Worm (Caenorhabditis elegans) whole organism, L1 larva: Measurements from ENCODE around the gene ctl-1.
"Not testable (repeated sequence)": the region's sequence is repeated elsewhere in the genome, so short reads cannot be mapped to it uniquely, and the experiment has no call there.

ENCODE experiments used
- C16A3.4 ChIP-seq: fragments of 150-350 bp; optimal IDR thresholded peaks from 2 replicates; lab custom pipeline; 2014; ENCODE audit warnings: missing biosample characterization, missing genetic modification characterization
- F16B12.6 ChIP-seq: fragments of 150-350 bp; optimal IDR thresholded peaks from 2 replicates; lab custom pipeline; 2014; ENCODE audit warnings: missing biosample characterization, missing genetic modification characterization
- ama-1 ChIP-seq: fragments of 150-350 bp; optimal IDR thresholded peaks from 2 replicates; lab custom pipeline; 2014
- blmp-1 ChIP-seq: fragments of 150-350 bp; optimal IDR thresholded peaks from 2 replicates; lab custom pipeline; 2014; ENCODE audit warnings: missing biosample characterization, missing genetic modification characterization
- ceh-8 ChIP-seq: fragments of 200-800 bp; sonication (Bioruptor generic); optimal IDR thresholded peaks from 2 replicates; lab custom pipeline; 2018; ENCODE audit warnings: mild to moderate bottlenecking, missing genetic modification characterization, moderate library complexity, missing compliant biosample characterization
- ceh-88 ChIP-seq: fragments of 200-800 bp; sonication (Bioruptor generic); IDR thresholded peaks from 2 replicates; pipeline ENCODE4 v1.3.6; 2022; ENCODE audit warnings: missing genetic modification characterization, missing compliant biosample characterization
- dpl-1 ChIP-seq, 3 experiments: fragments of 150-350 bp in 2 of 3; sonication (generic microtip) in 1 of 3; optimal IDR thresholded peaks; 2 replicates each; lab custom pipeline; 2014 to 2017; ENCODE audit warnings: missing biosample characterization in 3 of 3, missing genetic modification characterization in 3 of 3, missing genetic modification reagents in 3 of 3
- dsc-1 ChIP-seq: sonication (generic microtip); optimal IDR thresholded peaks from 2 replicates; lab custom pipeline; 2016; ENCODE audit warnings: mild to moderate bottlenecking, missing genetic modification characterization, missing compliant biosample characterization
- efl-1 ChIP-seq, 4 experiments: fragments of 150-350 bp; optimal IDR thresholded peaks in 3 of 4; peaks in 1 of 4; 1 replicate in 1 of 4; 2 replicates in 3 of 4; lab custom pipeline; 2014; ENCODE audit warnings: missing biosample characterization in 2 of 4, missing genetic modification characterization in 2 of 4, missing genetic modification reagents in 2 of 4
- egl-13 ChIP-seq: sonication (generic microtip); optimal IDR thresholded peaks from 2 replicates; lab custom pipeline; 2016; ENCODE audit warnings: missing genotype, missing genetic modification reagents, missing genetic modification characterization, missing compliant biosample characterization
- egl-27 ChIP-seq, 2 experiments: fragments of 150-350 bp in 1 of 2; sonication (generic microtip); optimal IDR thresholded peaks; 3 replicates each; lab custom pipeline; 2017 to 2018; ENCODE audit warnings: missing biosample characterization in 2 of 2, missing genetic modification characterization in 2 of 2, missing genetic modification reagents in 2 of 2
- elt-3 ChIP-seq, 6 experiments: fragments of 150-350 bp in 1 of 6; sonication (generic microtip); optimal IDR thresholded peaks; 2 replicates each; lab custom pipeline; 2017 to 2018; ENCODE audit warnings: missing biosample characterization in 6 of 6, missing genetic modification characterization in 6 of 6, inconsistent platforms in 1 of 6
- fkh-4 ChIP-seq: sonication (generic microtip); optimal IDR thresholded peaks from 2 replicates; lab custom pipeline; 2016; ENCODE audit warnings: missing compliant biosample characterization, missing genetic modification characterization, borderline replicate concordance
- fkh-8 ChIP-seq: sonication (generic microtip); optimal IDR thresholded peaks from 2 replicates; lab custom pipeline; 2016; ENCODE audit warnings: mild to moderate bottlenecking, missing genetic modification characterization, missing compliant biosample characterization
- hpl-2 ChIP-seq: fragments of 150-350 bp; optimal IDR thresholded peaks from 2 replicates; lab custom pipeline; 2014; ENCODE audit warnings: missing biosample characterization, missing genetic modification reagents, missing genetic modification characterization
- lin-13 ChIP-seq: fragments of 150-350 bp; optimal IDR thresholded peaks from 2 replicates; lab custom pipeline; 2014; ENCODE audit warnings: missing biosample characterization, missing genetic modification reagents, missing genetic modification characterization
- lin-15B ChIP-seq: fragments of 150-350 bp; sonication (generic microtip); optimal IDR thresholded peaks from 3 replicates; lab custom pipeline; 2014; ENCODE audit warnings: missing biosample characterization, missing genetic modification characterization
- lin-35 ChIP-seq, 2 experiments: fragments of 150-350 bp; optimal IDR thresholded peaks; 2 replicates each; lab custom pipeline; 2014; ENCODE audit warnings: missing biosample characterization in 2 of 2, missing genetic modification characterization in 2 of 2, missing genetic modification reagents in 2 of 2
- mab-9 ChIP-seq: fragments of 200-800 bp; sonication (Bioruptor generic); IDR thresholded peaks from 2 replicates; pipeline ENCODE4 v1.3.6; 2022; ENCODE audit warnings: missing genetic modification reagents, missing genetic modification characterization, missing compliant biosample characterization
- mdl-1 ChIP-seq, 2 experiments: fragments of 150-350 bp; optimal IDR thresholded peaks; 2 replicates each; lab custom pipeline; 2014 to 2017; ENCODE audit warnings: missing biosample characterization in 2 of 2, missing genetic modification characterization in 2 of 2, inconsistent platforms in 1 of 2
- mef-2 ChIP-seq: fragments of 150-350 bp; optimal IDR thresholded peaks from 2 replicates; lab custom pipeline; 2014; ENCODE audit warnings: missing biosample characterization, missing genetic modification characterization
- nhr-76 ChIP-seq: sonication (generic microtip); optimal IDR thresholded peaks from 2 replicates; lab custom pipeline; 2017; ENCODE audit warnings: missing biosample characterization, missing genetic modification characterization
- nhr-85 ChIP-seq: sonication (generic microtip); peaks from one replicate; lab custom pipeline; 2016; ENCODE audit warnings: missing genetic modification characterization, inconsistent platforms, missing compliant biosample characterization
- pag-3 ChIP-seq: sonication (generic microtip); optimal IDR thresholded peaks from 2 replicates; lab custom pipeline; 2017; ENCODE audit warnings: missing genetic modification characterization, mild to moderate bottlenecking, missing compliant biosample characterization, antibody characterized with exemption, borderline replicate concordance; ENCODE audit not compliant: insufficient read depth
- pax-3 ChIP-seq: fragments of 200-800 bp; sonication (Bioruptor generic); optimal IDR thresholded peaks from 2 replicates; lab custom pipeline; 2018; ENCODE audit warnings: mild to moderate bottlenecking, missing genetic modification characterization, moderate library complexity, missing compliant biosample characterization
- pqm-1 ChIP-seq: sonication (generic microtip); optimal IDR thresholded peaks from 3 replicates; lab custom pipeline; 2017; ENCODE audit warnings: missing biosample characterization, missing genetic modification characterization
- skn-1 ChIP-seq: fragments of 150-350 bp; optimal IDR thresholded peaks from 2 replicates; lab custom pipeline; 2014; ENCODE audit warnings: missing biosample characterization, missing genetic modification characterization
- sptf-1 ChIP-seq: fragments of 150-350 bp; optimal IDR thresholded peaks from 2 replicates; lab custom pipeline; 2014; ENCODE audit warnings: missing biosample characterization, missing genetic modification characterization
- tbx-2 ChIP-seq: sonication (generic microtip); optimal IDR thresholded peaks from 2 replicates; lab custom pipeline; 2016; ENCODE audit warnings: missing genetic modification characterization, missing compliant biosample characterization
- tlp-1 ChIP-seq: fragments of 150-350 bp; optimal IDR thresholded peaks from 2 replicates; lab custom pipeline; 2014; ENCODE audit warnings: missing biosample characterization, missing genetic modification characterization
- unc-62 ChIP-seq: fragments of 150-350 bp; optimal IDR thresholded peaks from 2 replicates; lab custom pipeline; 2014; ENCODE audit warnings: missing biosample characterization, missing genetic modification reagents, missing genetic modification characterization
- vab-15 ChIP-seq: sonication (generic microtip); optimal IDR thresholded peaks from 2 replicates; lab custom pipeline; 2017; ENCODE audit warnings: missing genotype, mild to moderate bottlenecking, missing genetic modification characterization, missing compliant biosample characterization
- zag-1 ChIP-seq: fragments of 150-350 bp; optimal IDR thresholded peaks from 2 replicates; lab custom pipeline; 2014; ENCODE audit warnings: missing biosample characterization, missing genetic modification characterization

ctl-1 gene

ce11 chrII:14349356-14349923 is 43.4 kb upstream of the ctl-1 start, which contains the start of the genes Y54G11A.17, lin-7 and elof-1 (continued):
- TF ChIP-seq skn-1 (tag; lab: Kevin White, UChicago): peak; percentile 93
- no peak for TF ChIP-seq unc-62 (GFP tag; lab: Kevin White, UChicago)
- TF ChIP-seq mef-2 (tag; lab: Kevin White, UChicago): peak; percentile 42
- TF ChIP-seq fkh-8: peak; percentile 92
- peak; percentile 86 for TF ChIP-seq nhr-85 (tag; lab: Kevin White, UChicago)
- no peak for TF ChIP-seq zag-1

- TF ChIP-seq efl-1 (optimal IDR thresholded peaks at IDR 0.05; lab: Kevin White, UChicago): peak in 1 of 2 experiments; percentile 14
- TF ChIP-seq efl-1 (GFP tag; optimal IDR thresholded peaks at IDR 0.05 in 1 of 2; lab: Kevin White, UChicago): not testable (repeated sequence)
Observed at ce11 chrII:14346243-14346642, 40.2 kb upstream of the ctl-1 start, which contains the start of gene Y54G11A.9. Y54G11A.9 (minus strand) TSS chrII:14346438.

ce11 chrII:14344166-14344565 is 38.1 kb upstream of the ctl-1 start, which contains the start of gene ddl-3:
ddl-3 (minus strand) TSS chrII:14344454.
- TF ChIP-seq nhr-76 (tag; lab: Kevin White, UChicago); mdl-1 (tag; optimal IDR thresholded peaks at IDR 0.05; lab: Kevin White, UChicago); egl-13: not testable (repeated sequence)

ce11 chrII:14321225-14321624 is 15.2 kb upstream of the ctl-1 start:
- TF ChIP-seq efl-1 (optimal IDR thresholded peaks at IDR 0.05; lab: Kevin White, UChicago) (peak in 1 of 2 experiments; percentile 18), efl-1 (GFP tag; optimal IDR thresholded peaks at IDR 0.05 in 1 of 2; lab: Kevin White, UChicago) (peak in 1 of 2 experiments; percentile 18), blmp-1 (tag; lab: Kevin White, UChicago) (no peak), dpl-1 (GFP tag; optimal IDR thresholded peaks at IDR 0.05; lab: Kevin White, UChicago) (peak in 1 of 3 experiments; percentile 22), sptf-1 (tag; lab: Kevin White, UChicago) (no peak), nhr-76 (tag; lab: Kevin White, UChicago) (no peak), ceh-88 (no peak), ceh-8 (GFP tag; lab: Kevin White, UChicago) (peak; percentile 36), F16B12.6 (peak; percentile 16), C16A3.4 (tag; lab: Kevin White, UChicago) (no peak), elt-3 (tag; optimal IDR thresholded peaks at IDR 0.05; lab: Kevin White, UChicago) (no peak), lin-35 (GFP tag; optimal IDR thresholded peaks at IDR 0.05; lab: Kevin White, UChicago) (no peak), fkh-8 (no peak)

- TF ChIP-seq pqm-1 (tag; lab: Kevin White, UChicago): no peak
- TF ChIP-seq ceh-8 (GFP tag; lab: Kevin White, UChicago): peak; percentile 48
Observed at ce11 chrII:14319227-14319626, 13.2 kb upstream of the ctl-1 start.

ce11 chrII:14318027-14318426 is 12.0 kb upstream of the ctl-1 start, which contains the start of gene Y54G11A.14:
Y54G11A.14 (plus strand) TSS chrII:14318158.
- TF ChIP-seq vab-15 (tag; lab: Kevin White, UChicago) (no peak), ceh-88 (no peak), dsc-1 (tag; lab: Kevin White, UChicago) (no peak), pax-3 (tag; lab: Kevin White, UChicago) (no peak), hpl-2 (GFP tag; lab: Kevin White, UChicago) (no peak), tbx-2 (tag; lab: Kevin White, UChicago) (no peak), mef-2 (tag; lab: Kevin White, UChicago) (no peak), ceh-8 (GFP tag; lab: Kevin White, UChicago) (no peak), egl-27 (tag; optimal IDR thresholded peaks at IDR 0.05; lab: Kevin White, UChicago) (no peak), fkh-4 (tag; lab: Kevin White, UChicago) (no peak), ama-1 (no peak), lin-13 (GFP tag; lab: Kevin White, UChicago) (no peak), mab-9 (GFP tag; lab: Robert Waterston, UW) (no peak), lin-15B (tag; lab: Kevin White, UChicago) (no peak), nhr-76 (tag; lab: Kevin White, UChicago) (no peak), pag-3 (tag; lab: Kevin White, UChicago) (no peak), elt-3 (tag; optimal IDR thresholded peaks at IDR 0.05; lab: Kevin White, UChicago) (no peak), skn-1 (tag; lab: Kevin White, UChicago) (no peak), tlp-1 (tag; lab: Kevin White, UChicago) (no peak)
